Worm (Caenorhabditis elegans) whole organism, early embryonic: ENCODE measurements around the gene F22E5.6.

Experiments used
- B0310.2 ChIP-seq: sonication (generic microtip); optimal IDR thresholded peaks from 2 replicates; lab custom pipeline; 2016; ENCODE audit warnings: mild to moderate bottlenecking, missing genetic modification characterization, missing compliant biosample characterization
- ceh-36 ChIP-seq: sonication (generic microtip); optimal IDR thresholded peaks from 2 replicates; lab custom pipeline; 2016; ENCODE audit warnings: missing genetic modification characterization, inconsistent platforms, missing compliant biosample characterization
- hnd-1 ChIP-seq: sonication (generic microtip); optimal IDR thresholded peaks from 2 replicates; lab custom pipeline; 2016; ENCODE audit warnings: missing genetic modification characterization, missing compliant biosample characterization
- tbx-11 ChIP-seq: fragments of 200-800 bp; sonication (Bioruptor generic); IDR thresholded peaks from 2 replicates; pipeline ENCODE4 v1.3.6; 2022; ENCODE audit warnings: missing genetic modification characterization, missing compliant biosample characterization

DNA sequence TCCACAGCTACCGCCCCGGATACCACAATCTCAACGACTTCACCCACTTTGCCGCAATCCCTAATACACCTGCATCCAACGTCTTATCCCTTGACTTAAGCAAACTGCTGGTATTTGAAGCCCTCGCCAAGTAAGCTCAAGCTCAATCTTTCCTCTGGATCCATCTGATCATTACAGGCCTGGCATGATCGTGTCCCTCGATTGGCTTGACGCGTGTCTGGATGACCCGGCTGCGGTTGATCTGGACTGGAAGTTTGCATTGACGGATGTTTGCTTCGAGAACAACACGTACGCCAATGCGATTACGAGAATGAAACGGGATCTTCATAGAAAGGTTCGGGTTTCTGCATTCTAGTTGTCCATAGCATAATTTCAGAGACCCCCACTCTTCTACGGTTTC is 48.7 kb upstream of the F22E5.6 start:
- TF ChIP-seq B0310.2: no peak
- TF ChIP-seq ceh-36 (tag; lab: Kevin White, UChicago): no peak
- no peak for TF ChIP-seq tbx-11
- TF ChIP-seq hnd-1 (tag; lab: Kevin White, UChicago): no peak
